Worm (Caenorhabditis elegans) whole organism, L1 larva: ENCODE measurements around the gene T05A8.8.
"Not testable (repeated sequence)": the region's sequence is repeated elsewhere in the genome, so short reads cannot be mapped to it uniquely, and the experiment has no call there.

Experiments used
- Y116A8C.19 ChIP-seq: sonication (generic microtip); optimal IDR thresholded peaks from 2 replicates; lab custom pipeline; 2016; ENCODE audit warnings: missing compliant biosample characterization, missing genetic modification characterization, borderline replicate concordance
- alr-1 ChIP-seq: fragments of 200-800 bp; sonication (Bioruptor generic); optimal IDR thresholded peaks from 2 replicates; lab custom pipeline; 2018; ENCODE audit warnings: borderline replicate concordance, mild to moderate bottlenecking, missing genetic modification characterization, missing compliant biosample characterization
- aly-2 ChIP-seq: fragments of 150-350 bp; optimal IDR thresholded peaks from 2 replicates; lab custom pipeline; 2014; ENCODE audit warnings: missing biosample characterization, missing genetic modification characterization
- ama-1 ChIP-seq: fragments of 150-350 bp; optimal IDR thresholded peaks from 2 replicates; lab custom pipeline; 2014
- ceh-63 ChIP-seq: fragments of 200-800 bp; sonication (Bioruptor generic); optimal IDR thresholded peaks from 2 replicates; lab custom pipeline; 2018; ENCODE audit warnings: mild to moderate bottlenecking, missing genetic modification characterization, missing compliant biosample characterization
- ceh-8 ChIP-seq: fragments of 200-800 bp; sonication (Bioruptor generic); optimal IDR thresholded peaks from 2 replicates; lab custom pipeline; 2018; ENCODE audit warnings: mild to moderate bottlenecking, missing genetic modification characterization, moderate library complexity, missing compliant biosample characterization
- dsc-1 ChIP-seq: sonication (generic microtip); optimal IDR thresholded peaks from 2 replicates; lab custom pipeline; 2016; ENCODE audit warnings: mild to moderate bottlenecking, missing genetic modification characterization, missing compliant biosample characterization
- efl-1 ChIP-seq, 4 experiments: fragments of 150-350 bp; optimal IDR thresholded peaks in 3 of 4; peaks in 1 of 4; 1 replicate in 1 of 4; 2 replicates in 3 of 4; lab custom pipeline; 2014; ENCODE audit warnings: missing biosample characterization in 2 of 4, missing genetic modification characterization in 2 of 4, missing genetic modification reagents in 2 of 4
- elt-2 ChIP-seq: sonication (generic microtip); optimal IDR thresholded peaks from 2 replicates; lab custom pipeline; 2016; ENCODE audit warnings: missing genetic modification characterization, mild to moderate bottlenecking, inconsistent platforms, missing compliant biosample characterization, missing genetic modification reagents
- elt-3 ChIP-seq, 6 experiments: fragments of 150-350 bp in 1 of 6; sonication (generic microtip); optimal IDR thresholded peaks; 2 replicates each; lab custom pipeline; 2017 to 2018; ENCODE audit warnings: missing biosample characterization in 6 of 6, missing genetic modification characterization in 6 of 6, inconsistent platforms in 1 of 6
- ets-5 ChIP-seq: fragments of 200-800 bp; sonication (Bioruptor generic); IDR thresholded peaks from 2 replicates; pipeline ENCODE4 v1.3.6; 2022; ENCODE audit warnings: missing genetic modification characterization, missing compliant biosample characterization
- fkh-10 ChIP-seq: sonication (generic microtip); optimal IDR thresholded peaks from 2 replicates; lab custom pipeline; 2017; ENCODE audit warnings: missing biosample characterization, missing genetic modification reagents, missing genetic modification characterization
- fkh-4 ChIP-seq: sonication (generic microtip); optimal IDR thresholded peaks from 2 replicates; lab custom pipeline; 2016; ENCODE audit warnings: missing compliant biosample characterization, missing genetic modification characterization, borderline replicate concordance
- fos-1 ChIP-seq: fragments of 150-350 bp; optimal IDR thresholded peaks from 2 replicates; lab custom pipeline; 2014; ENCODE audit warnings: missing biosample characterization, missing genetic modification characterization
- hlh-4 ChIP-seq: sonication (generic microtip); optimal IDR thresholded peaks from 2 replicates; lab custom pipeline; 2016; ENCODE audit warnings: mild to moderate bottlenecking, missing genetic modification characterization, missing compliant biosample characterization
- irx-1 ChIP-seq: sonication (generic microtip); optimal IDR thresholded peaks from 2 replicates; lab custom pipeline; 2016; ENCODE audit warnings: missing genetic modification characterization, missing compliant biosample characterization
- isw-1 ChIP-seq: fragments of 200-800 bp; sonication (Bioruptor generic); IDR thresholded peaks from 2 replicates; pipeline ENCODE4 v1.3.6; 2022; ENCODE audit warnings: missing genetic modification characterization, missing compliant biosample characterization
- lin-14 ChIP-seq: fragments of 200-800 bp; sonication (Bioruptor generic); optimal IDR thresholded peaks from 2 replicates; lab custom pipeline; 2018; ENCODE audit warnings: mild to moderate bottlenecking, missing genetic modification characterization, moderate library complexity, missing compliant biosample characterization
- lin-35 ChIP-seq, 2 experiments: fragments of 150-350 bp; optimal IDR thresholded peaks; 2 replicates each; lab custom pipeline; 2014; ENCODE audit warnings: missing biosample characterization in 2 of 2, missing genetic modification characterization in 2 of 2, missing genetic modification reagents in 2 of 2
- lir-3 ChIP-seq: sonication (generic microtip); optimal IDR thresholded peaks from 2 replicates; lab custom pipeline; 2016; ENCODE audit warnings: mild to moderate bottlenecking, missing genetic modification characterization, moderate library complexity, missing compliant biosample characterization; ENCODE audit not compliant: poor library complexity
- lsy-2 ChIP-seq, 2 experiments: fragments of 150-350 bp; optimal IDR thresholded peaks; 2 replicates each; lab custom pipeline; 2014; ENCODE audit warnings: missing biosample characterization in 2 of 2, missing genetic modification characterization in 2 of 2
- mdl-1 ChIP-seq, 2 experiments: fragments of 150-350 bp; optimal IDR thresholded peaks; 2 replicates each; lab custom pipeline; 2014 to 2017; ENCODE audit warnings: missing biosample characterization in 2 of 2, missing genetic modification characterization in 2 of 2, inconsistent platforms in 1 of 2
- nhr-11 ChIP-seq: fragments of 150-350 bp; optimal IDR thresholded peaks from 2 replicates; lab custom pipeline; 2014; ENCODE audit warnings: missing biosample characterization, missing genetic modification characterization
- nhr-19 ChIP-seq: fragments of 200-800 bp; sonication (Bioruptor generic); conservative IDR thresholded peaks from 2 replicates; pipeline ENCODE4 v1.3.6; 2022; ENCODE audit warnings: missing genetic modification characterization, missing compliant biosample characterization
- nhr-28 ChIP-seq: fragments of 150-350 bp; optimal IDR thresholded peaks from 2 replicates; lab custom pipeline; 2014; ENCODE audit warnings: missing biosample characterization, missing genetic modification characterization
- nhr-47 ChIP-seq: sonication (generic microtip); optimal IDR thresholded peaks from 2 replicates; lab custom pipeline; 2016; ENCODE audit warnings: mild to moderate bottlenecking, missing genetic modification characterization, moderate library complexity, missing compliant biosample characterization
- nhr-71 ChIP-seq: sonication (generic microtip); optimal IDR thresholded peaks from 2 replicates; lab custom pipeline; 2016; ENCODE audit warnings: mild to moderate bottlenecking, missing genetic modification characterization, moderate library complexity, missing compliant biosample characterization
- nhr-85 ChIP-seq: sonication (generic microtip); peaks from one replicate; lab custom pipeline; 2016; ENCODE audit warnings: missing genetic modification characterization, inconsistent platforms, missing compliant biosample characterization
- skn-1 ChIP-seq: fragments of 150-350 bp; optimal IDR thresholded peaks from 2 replicates; lab custom pipeline; 2014; ENCODE audit warnings: missing biosample characterization, missing genetic modification characterization
- sptf-1 ChIP-seq: fragments of 150-350 bp; optimal IDR thresholded peaks from 2 replicates; lab custom pipeline; 2014; ENCODE audit warnings: missing biosample characterization, missing genetic modification characterization
- sup-37 ChIP-seq: fragments of 200-800 bp; sonication (Bioruptor generic); optimal IDR thresholded peaks from 2 replicates; lab custom pipeline; 2018; ENCODE audit warnings: mild to moderate bottlenecking, missing genetic modification characterization, missing compliant biosample characterization
- unc-130 ChIP-seq: fragments of 150-350 bp; optimal IDR thresholded peaks from 2 replicates; lab custom pipeline; 2017; ENCODE audit warnings: missing biosample characterization, missing genetic modification characterization, inconsistent platforms
- unc-30 ChIP-seq: sonication (generic microtip); optimal IDR thresholded peaks from 2 replicates; lab custom pipeline; 2017; ENCODE audit warnings: missing biosample characterization, missing genetic modification characterization
- xbp-1 ChIP-seq: sonication (generic microtip); optimal IDR thresholded peaks from 2 replicates; lab custom pipeline; 2016; ENCODE audit warnings: missing genetic modification characterization, missing compliant biosample characterization
- zag-1 ChIP-seq: fragments of 150-350 bp; optimal IDR thresholded peaks from 2 replicates; lab custom pipeline; 2014; ENCODE audit warnings: missing biosample characterization, missing genetic modification characterization
- zip-4 ChIP-seq: fragments of 200-800 bp; sonication (Bioruptor generic); optimal IDR thresholded peaks from 2 replicates; lab custom pipeline; 2018; ENCODE audit warnings: mild to moderate bottlenecking, missing genetic modification characterization, moderate library complexity, missing compliant biosample characterization
- ztf-11 ChIP-seq, 2 experiments: sonication (generic microtip); optimal IDR thresholded peaks; 2 replicates each; lab custom pipeline; 2016 to 2017; ENCODE audit warnings: missing genetic modification characterization in 2 of 2, missing biosample characterization in 1 of 2, missing compliant biosample characterization in 1 of 2

Gene T05A8.8

DNA sequence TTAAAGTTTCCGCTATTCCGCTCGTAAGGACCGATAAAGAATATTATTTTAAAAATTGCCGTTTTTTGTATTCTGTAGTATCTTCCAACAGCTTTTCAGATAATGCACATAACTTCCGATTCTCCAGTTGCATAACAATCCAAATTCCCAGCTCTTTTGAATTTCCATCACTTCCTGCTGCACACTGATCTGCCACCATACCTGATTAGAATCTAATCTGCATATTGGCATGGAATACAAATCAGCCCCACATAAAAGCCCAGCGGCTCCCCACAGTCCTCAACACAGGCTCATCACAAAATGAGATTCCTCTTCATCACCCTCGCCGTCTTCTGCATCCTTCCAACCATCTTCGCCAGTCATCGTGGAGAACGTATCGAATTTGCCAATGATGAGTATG is 47.9 kb upstream of the T05A8.8 start, which contains the start of gene nspf-2:
nspf-2 (plus strand) TSS at position 301 of the 400 bp plus-strand sequence.
- TF ChIP-seq nhr-19; unc-30 (tag; lab: Kevin White, UChicago); isw-1 (GFP tag; lab: Robert Waterston, UW): not testable (repeated sequence)

DNA sequence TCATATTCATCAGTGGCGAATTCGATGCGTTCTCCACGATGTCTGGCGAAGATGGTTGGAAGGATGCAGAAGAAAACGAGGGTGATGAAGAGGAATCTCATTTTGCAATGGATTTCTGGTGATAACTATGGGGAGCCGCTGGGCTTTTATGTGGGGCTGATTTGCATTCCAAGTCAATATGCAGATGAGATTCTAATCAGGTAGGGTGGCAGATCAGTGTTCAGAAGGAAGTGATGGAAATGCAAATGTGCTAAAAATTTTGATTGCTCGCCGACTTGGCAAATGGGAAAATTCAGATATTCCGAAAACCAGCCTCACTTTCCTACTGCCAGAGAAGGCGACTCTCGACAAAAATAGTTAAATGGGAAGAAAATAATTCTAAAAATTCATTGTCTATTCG is 46.4 kb upstream of the T05A8.8 start, which contains the start of gene nspf-3:
nspf-3 (minus strand) TSS at position 101 of the 400 bp plus-strand sequence.
- TF ChIP-seq ets-5 (GFP tag; lab: Robert Waterston, UW) (no peak), unc-130 (tag; lab: Kevin White, UChicago) (no peak), lir-3 (tag; lab: Kevin White, UChicago) (no peak), ceh-8 (GFP tag; lab: Kevin White, UChicago) (no peak), irx-1 (no peak), fos-1 (tag; lab: Kevin White, UChicago) (no peak), elt-3 (tag; optimal IDR thresholded peaks at IDR 0.05; lab: Kevin White, UChicago) (no peak), ceh-63 (no peak), nhr-47 (no peak), alr-1 (tag; lab: Kevin White, UChicago) (no peak), nhr-85 (tag; lab: Kevin White, UChicago) (no peak), Y116A8C.19 (tag; lab: Kevin White, UChicago) (no peak), xbp-1 (tag; lab: Kevin White, UChicago) (no peak)
- TF ChIP-seq, all 84 proteins: peak for 0

DNA sequence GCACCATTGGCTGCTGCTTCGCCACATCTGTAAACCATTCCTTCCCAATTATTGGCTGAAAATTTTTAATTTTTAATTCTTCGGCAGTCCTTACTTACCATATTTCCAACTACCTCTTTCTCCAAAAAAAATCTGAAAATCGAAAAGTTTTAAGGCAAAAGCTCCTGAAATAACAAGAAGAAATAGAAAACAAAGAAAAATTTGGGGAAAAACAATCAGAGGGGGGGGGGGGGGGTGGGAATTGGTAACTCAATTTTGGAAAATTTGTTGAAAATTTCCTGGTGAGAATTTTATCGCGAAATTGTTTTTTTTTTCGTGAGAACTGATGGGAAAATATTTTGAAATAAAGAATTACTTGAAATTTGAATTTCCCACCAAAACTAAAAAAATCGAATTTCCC is 44.0 kb upstream of the T05A8.8 start, which contains the start of gene set-11:
set-11 (minus strand) TSS at position 101 of the 400 bp plus-strand sequence.
- TF ChIP-seq zag-1, result no peak
- no peak for TF ChIP-seq Y116A8C.19 (tag; lab: Kevin White, UChicago)
- TF ChIP-seq nhr-28 (tag; lab: Kevin White, UChicago), result no peak
- no peak for TF ChIP-seq nhr-71 (tag; lab: Kevin White, UChicago)
- no peak for TF ChIP-seq nhr-11 (tag; lab: Kevin White, UChicago)
- no peak for TF ChIP-seq hlh-4
- no peak for TF ChIP-seq aly-2 (tag; lab: Kevin White, UChicago)
- TF ChIP-seq ztf-11 (tag; optimal IDR thresholded peaks at IDR 0.05; lab: Kevin White, UChicago), result no peak
- TF ChIP-seq zip-4 (GFP tag; lab: Kevin White, UChicago), result no peak
- TF ChIP-seq nhr-19, result no peak
- TF ChIP-seq skn-1 (tag; lab: Kevin White, UChicago), result no peak
- TF ChIP-seq lin-35 (GFP tag; optimal IDR thresholded peaks at IDR 0.05; lab: Kevin White, UChicago), result no peak
- TF ChIP-seq sptf-1 (tag; lab: Kevin White, UChicago), result no peak
- no peak for TF ChIP-seq ama-1 (lab: Kevin White, UChicago)
- no peak for TF ChIP-seq sup-37 (GFP tag; lab: Kevin White, UChicago)
- TF ChIP-seq mdl-1 (tag; optimal IDR thresholded peaks at IDR 0.05; lab: Kevin White, UChicago), result no peak
- no peak for TF ChIP-seq ets-5 (GFP tag; lab: Robert Waterston, UW)

DNA sequence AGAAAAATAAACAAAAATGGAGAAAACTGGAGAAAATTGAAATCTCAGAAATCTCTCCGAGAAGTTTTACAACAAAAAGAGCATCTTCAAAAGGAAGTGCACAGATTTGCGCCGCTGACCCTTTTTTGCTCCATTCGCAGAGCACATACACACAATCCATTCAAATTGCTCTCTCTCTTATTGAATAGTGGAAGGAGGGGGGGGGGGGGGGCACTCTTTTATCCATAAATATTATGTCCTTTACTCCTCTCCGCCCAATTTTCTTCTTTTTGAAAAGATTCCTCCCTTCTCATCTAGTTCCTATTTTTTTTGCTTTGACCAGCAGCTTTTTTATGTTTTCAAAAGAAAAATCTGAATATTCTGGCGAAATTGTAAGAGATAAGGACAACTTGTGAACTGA is 41.4 kb upstream of the T05A8.8 start:
- TF ChIP-seq fkh-4 (tag; lab: Kevin White, UChicago) (no peak), efl-1 (optimal IDR thresholded peaks at IDR 0.05; lab: Kevin White, UChicago) (no peak), efl-1 (GFP tag; optimal IDR thresholded peaks at IDR 0.05 in 1 of 2; lab: Kevin White, UChicago) (peak in 1 of 2 experiments; percentile 88), lin-14 (peak; percentile 57), fkh-10 (GFP tag; lab: Kevin White, UChicago) (peak; percentile 33)

DNA sequence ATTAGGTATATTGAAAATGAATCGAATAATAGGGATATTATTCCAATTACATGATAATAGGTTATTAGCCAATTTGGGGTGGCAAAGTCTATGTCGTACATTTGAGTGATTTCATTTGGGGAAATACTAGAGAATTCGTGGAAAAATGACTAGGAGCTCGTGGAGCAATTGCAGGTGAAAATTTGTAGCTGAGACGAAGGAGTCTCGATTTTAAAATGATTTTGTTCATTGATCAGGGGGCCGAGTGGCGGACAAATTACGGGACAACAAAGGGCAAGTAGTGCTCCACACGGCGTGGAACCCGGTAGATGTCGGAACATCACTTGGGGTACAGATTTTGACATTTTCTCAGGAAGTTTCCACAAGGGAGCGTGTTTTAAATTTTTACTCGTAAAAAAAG is 38.1 kb upstream of the T05A8.8 start, which contains the start of gene sri-62:
sri-62 (minus strand) TSS at position 101 of the 400 bp plus-strand sequence.
- no peak for TF ChIP-seq lsy-2 (tag; optimal IDR thresholded peaks at IDR 0.05; lab: Kevin White, UChicago)
- TF ChIP-seq dsc-1 (tag; lab: Kevin White, UChicago), result no peak
- TF ChIP-seq elt-2 (tag; lab: Kevin White, UChicago), result no peak
- TF ChIP-seq fos-1 (tag; lab: Kevin White, UChicago), result no peak
- no peak for TF ChIP-seq nhr-71 (tag; lab: Kevin White, UChicago)
- no peak for TF ChIP-seq zag-1
